Worm (Caenorhabditis elegans) whole organism, early embryonic: ENCODE measurements around the gene C27B7.7.

Experiments
- B0310.2 ChIP-seq: sonication (generic microtip); optimal IDR thresholded peaks from 2 replicates; lab custom pipeline; 2016; ENCODE audit warnings: mild to moderate bottlenecking, missing genetic modification characterization, missing compliant biosample characterization
- F13C5.2 ChIP-seq: sonication (generic microtip); optimal IDR thresholded peaks from 2 replicates; lab custom pipeline; 2017; ENCODE audit warnings: mild to moderate bottlenecking, missing genetic modification characterization, inconsistent platforms, missing compliant biosample characterization
- aly-1 ChIP-seq: sonication (generic microtip); optimal IDR thresholded peaks from 2 replicates; lab custom pipeline; 2016; ENCODE audit warnings: missing genetic modification characterization, missing compliant biosample characterization
- ama-1 ChIP-seq: fragments of 150-350 bp; optimal IDR thresholded peaks from 2 replicates; lab custom pipeline; 2014
- ceh-13 ChIP-seq: fragments of 200-800 bp; sonication (Bioruptor generic); optimal IDR thresholded peaks from 2 replicates; lab custom pipeline; 2018; ENCODE audit warnings: mild to moderate bottlenecking, missing genetic modification characterization, missing compliant biosample characterization
- ceh-36 ChIP-seq: sonication (generic microtip); optimal IDR thresholded peaks from 2 replicates; lab custom pipeline; 2016; ENCODE audit warnings: missing genetic modification characterization, inconsistent platforms, missing compliant biosample characterization
- ets-7 ChIP-seq: sonication (generic microtip); optimal IDR thresholded peaks from 2 replicates; lab custom pipeline; 2016; ENCODE audit warnings: missing genotype, missing genetic modification characterization, missing compliant biosample characterization
- flt-1 ChIP-seq: fragments of 200-800 bp; sonication (Bioruptor generic); IDR thresholded peaks from 2 replicates; pipeline ENCODE4 v1.3.6; 2022; ENCODE audit warnings: missing genetic modification characterization, missing compliant biosample characterization
- hmbx-1 ChIP-seq: sonication (generic microtip); optimal IDR thresholded peaks from 2 replicates; lab custom pipeline; 2016; ENCODE audit warnings: mild to moderate bottlenecking, missing genetic modification characterization, missing compliant biosample characterization
- hmg-4 ChIP-seq: fragments of 200-800 bp; sonication (Bioruptor generic); optimal IDR thresholded peaks from 2 replicates; lab custom pipeline; 2018; ENCODE audit warnings: mild to moderate bottlenecking, missing genetic modification characterization, missing compliant biosample characterization
- hnd-1 ChIP-seq: sonication (generic microtip); optimal IDR thresholded peaks from 2 replicates; lab custom pipeline; 2016; ENCODE audit warnings: missing genetic modification characterization, missing compliant biosample characterization
- pes-1 ChIP-seq: fragments of 200-800 bp; sonication (Bioruptor generic); IDR thresholded peaks from 2 replicates; pipeline ENCODE4 v1.3.6; 2022; ENCODE audit warnings: missing genetic modification reagents, missing genetic modification characterization, missing compliant biosample characterization
- scrt-1 ChIP-seq: fragments of 200-800 bp; sonication (Bioruptor generic); IDR thresholded peaks from 2 replicates; pipeline ENCODE4 v1.3.6; 2022; ENCODE audit warnings: missing genetic modification characterization, missing compliant biosample characterization
- sea-1 ChIP-seq: fragments of 200-800 bp; sonication (Bioruptor generic); conservative IDR thresholded peaks from 2 replicates; pipeline ENCODE4 v1.3.6; 2022; ENCODE audit warnings: missing genetic modification characterization, missing compliant biosample characterization
- tbx-11 ChIP-seq: fragments of 200-800 bp; sonication (Bioruptor generic); IDR thresholded peaks from 2 replicates; pipeline ENCODE4 v1.3.6; 2022; ENCODE audit warnings: missing genetic modification characterization, missing compliant biosample characterization
- tbx-37 ChIP-seq: fragments of 200-800 bp; sonication (Bioruptor generic); conservative IDR thresholded peaks from 2 replicates; pipeline ENCODE4 v1.3.6; 2022; ENCODE audit warnings: missing genetic modification reagents, missing genetic modification characterization, missing compliant biosample characterization
- tra-4 ChIP-seq: sonication (generic microtip); optimal IDR thresholded peaks from 2 replicates; lab custom pipeline; 2017; ENCODE audit warnings: missing genetic modification characterization, missing compliant biosample characterization

The C27B7.7 gene

DNA sequence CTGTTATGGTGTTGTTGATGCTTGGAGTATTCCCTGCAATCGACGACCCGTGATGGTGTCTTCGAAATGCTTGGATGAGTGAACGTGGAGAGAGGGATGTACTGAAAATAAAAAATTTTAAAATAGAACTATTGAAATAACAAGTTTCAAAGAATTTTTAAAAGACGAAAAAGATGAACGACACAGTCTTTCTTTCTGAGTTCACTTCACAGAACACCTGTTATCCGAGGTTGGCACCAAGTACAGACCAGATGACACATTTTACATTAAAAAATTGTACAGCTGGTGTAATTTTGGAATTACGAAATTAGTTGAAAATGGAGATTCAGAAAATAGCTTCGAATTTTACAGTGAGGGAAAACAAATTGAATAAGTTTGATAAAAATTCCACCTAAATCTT, 11.9 kb downstream of the C27B7.7 start, which contains the start of gene rap-1:
rap-1 (minus strand) TSS at position 101 of the 400 bp plus-strand sequence.
- TF ChIP-seq F13C5.2 (tag; lab: Kevin White, UChicago) = no peak
- no peak for TF ChIP-seq hmbx-1
- TF ChIP-seq flt-1 (GFP tag; lab: Robert Waterston, UW) = no peak
- no peak for TF ChIP-seq pes-1 (GFP tag; lab: Robert Waterston, UW)
- TF ChIP-seq scrt-1 = no peak

DNA sequence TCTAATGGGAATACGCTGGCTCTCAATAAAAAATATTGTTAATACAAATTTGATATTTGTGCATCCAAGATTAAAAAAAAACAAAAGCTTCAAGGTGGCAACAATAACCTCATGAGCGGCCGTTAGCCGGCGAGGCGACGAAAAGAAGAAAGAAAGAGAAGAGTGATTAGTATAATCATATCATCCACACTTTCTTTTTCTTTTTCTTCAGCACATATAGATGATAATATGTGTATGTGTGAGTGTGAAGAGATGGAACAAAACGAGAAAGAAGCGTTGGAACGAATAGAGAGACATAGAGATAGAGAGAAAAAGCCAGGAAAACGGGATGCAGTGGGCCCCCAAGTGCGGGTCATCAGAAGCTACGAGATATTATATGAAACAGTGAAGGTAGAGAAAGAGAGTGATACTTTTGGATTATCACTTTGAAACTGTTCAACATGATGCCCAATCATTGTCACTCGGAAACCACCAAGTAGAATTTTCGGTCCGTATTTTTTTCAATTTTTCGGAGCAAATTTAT, 13.5 kb downstream of the C27B7.7 start:
- no peak for TF ChIP-seq tbx-11

DNA sequence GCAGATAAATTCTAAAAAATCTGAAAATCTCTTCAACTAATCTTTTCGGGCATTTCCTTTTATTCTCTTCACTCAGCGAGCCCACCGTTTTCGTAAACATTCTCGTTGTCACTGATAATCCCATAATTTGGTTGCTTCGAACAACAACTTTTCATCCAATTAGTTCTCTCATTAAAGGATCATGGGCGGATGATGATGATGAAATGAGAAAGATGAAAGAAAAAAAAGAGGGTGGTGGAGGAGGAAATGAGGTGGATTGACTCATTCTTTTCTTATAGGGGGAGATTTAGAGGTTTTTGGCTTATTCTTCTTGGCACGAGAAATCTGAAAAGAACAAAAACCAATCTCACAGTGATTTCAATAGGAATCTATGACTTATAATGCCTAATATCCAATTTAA, 14.3 kb downstream of the C27B7.7 start:
- no peak for TF ChIP-seq hmg-4 (GFP tag; lab: Kevin White, UChicago)

DNA sequence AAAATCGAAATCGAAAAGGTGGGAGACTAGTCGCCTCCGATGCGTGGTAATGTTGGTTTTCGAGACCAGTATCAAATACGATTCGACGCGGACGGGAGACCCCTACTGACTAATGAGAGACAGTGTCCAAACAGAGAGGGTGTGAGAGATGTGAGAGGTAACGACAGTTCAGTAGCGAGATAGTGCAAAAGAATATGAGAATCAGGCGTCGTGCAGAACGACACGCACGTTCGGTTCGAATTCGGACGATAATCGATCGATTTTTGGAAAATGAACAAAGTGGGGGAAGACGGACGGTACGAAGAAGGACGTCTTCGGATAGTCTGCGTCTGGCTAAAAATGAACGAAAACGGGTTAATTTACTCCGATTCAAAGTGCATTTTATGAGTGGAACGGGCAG, 15.1 kb downstream of the C27B7.7 start, which contains the start of gene D1046.16:
D1046.16 (plus strand) TSS at position 195 of the 400 bp plus-strand sequence.
- TF ChIP-seq tra-4 (tag; lab: Kevin White, UChicago) = no peak
- no peak for TF ChIP-seq ceh-36
- no peak for TF ChIP-seq B0310.2 (tag; lab: Kevin White, UChicago)
- no peak for TF ChIP-seq scrt-1
- TF ChIP-seq tbx-37 (GFP tag; lab: Robert Waterston, UW) = no peak
- TF ChIP-seq F13C5.2 (tag; lab: Kevin White, UChicago) = no peak
- no peak for TF ChIP-seq sea-1 (GFP tag; lab: Robert Waterston, UW)
- TF ChIP-seq aly-1 (tag; lab: Kevin White, UChicago) = no peak
- TF ChIP-seq ets-7 (tag; lab: Kevin White, UChicago) = no peak
- no peak for TF ChIP-seq hmg-4 (GFP tag; lab: Kevin White, UChicago)
- no peak for TF ChIP-seq flt-1 (GFP tag; lab: Robert Waterston, UW)
- no peak for TF ChIP-seq hmbx-1
- no peak for TF ChIP-seq pes-1 (GFP tag; lab: Robert Waterston, UW)
- no peak for TF ChIP-seq ceh-13
- no peak for TF ChIP-seq hnd-1 (tag; lab: Kevin White, UChicago)
- no peak for TF ChIP-seq ama-1 (lab: Kevin White, UChicago)
- no peak for TF ChIP-seq tbx-11

DNA sequence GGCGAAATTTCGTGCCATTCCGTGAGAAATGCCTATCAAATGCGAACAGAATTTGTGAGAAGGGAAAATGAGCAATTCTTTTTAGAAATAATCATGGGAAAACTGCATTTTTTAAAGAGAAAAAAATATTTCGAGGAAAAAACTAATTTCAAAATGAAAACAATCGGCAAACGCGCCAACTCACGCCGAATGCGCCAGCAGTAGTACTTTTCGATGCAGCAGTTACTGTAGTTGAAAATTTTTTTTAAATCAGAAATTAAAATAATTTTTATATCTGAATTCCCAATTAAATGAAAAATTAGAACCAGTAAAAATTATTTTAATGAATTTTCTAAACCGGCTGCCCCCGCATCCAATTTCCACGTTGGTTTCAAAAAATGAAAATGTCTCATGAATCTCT, 16.5 kb downstream of the C27B7.7 start:
- no peak for TF ChIP-seq hmg-4 (GFP tag; lab: Kevin White, UChicago)
- no peak for TF ChIP-seq aly-1 (tag; lab: Kevin White, UChicago)
- no peak for TF ChIP-seq ceh-36
- TF ChIP-seq B0310.2 (tag; lab: Kevin White, UChicago) = no peak
- no peak for TF ChIP-seq hnd-1 (tag; lab: Kevin White, UChicago)
- TF ChIP-seq pes-1 (GFP tag; lab: Robert Waterston, UW) = no peak
- no peak for TF ChIP-seq tbx-37 (GFP tag; lab: Robert Waterston, UW)
- no peak for TF ChIP-seq ets-7 (tag; lab: Kevin White, UChicago)
- TF ChIP-seq flt-1 (GFP tag; lab: Robert Waterston, UW) = no peak
- no peak for TF ChIP-seq scrt-1
- TF ChIP-seq tbx-11 = no peak
- TF ChIP-seq ceh-13 = no peak
- TF ChIP-seq F13C5.2 (tag; lab: Kevin White, UChicago) = no peak

DNA sequence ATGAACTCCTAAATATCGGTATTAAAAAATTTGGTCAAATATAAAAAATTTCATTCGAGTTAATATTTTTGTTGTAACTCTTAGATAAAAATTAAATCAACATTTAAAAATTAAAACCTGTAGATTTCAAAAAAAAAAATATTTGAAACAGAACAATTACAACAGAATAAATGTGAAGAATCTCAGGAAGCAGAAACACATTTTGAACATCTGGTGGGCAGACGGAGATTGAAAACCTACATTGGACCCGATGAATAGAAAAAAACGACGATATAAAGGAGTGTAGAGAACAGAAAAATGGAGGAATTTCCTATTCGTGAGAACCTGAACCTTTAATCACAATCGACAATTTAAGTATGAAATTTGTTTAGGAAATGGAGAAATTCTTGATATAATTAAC, 17.3 kb downstream of the C27B7.7 start:
- TF ChIP-seq ets-7 (tag; lab: Kevin White, UChicago) (no peak), flt-1 (GFP tag; lab: Robert Waterston, UW) (no peak), ceh-36 (no peak), tbx-11 (no peak), tra-4 (tag; lab: Kevin White, UChicago) (no peak), sea-1 (GFP tag; lab: Robert Waterston, UW) (no peak), B0310.2 (tag; lab: Kevin White, UChicago) (no peak), hmbx-1 (no peak), aly-1 (tag; lab: Kevin White, UChicago) (no peak), ama-1 (lab: Kevin White, UChicago) (no peak), hmg-4 (GFP tag; lab: Kevin White, UChicago) (no peak), F13C5.2 (tag; lab: Kevin White, UChicago) (no peak), ceh-13 (no peak), hnd-1 (tag; lab: Kevin White, UChicago) (no peak), scrt-1 (no peak), pes-1 (GFP tag; lab: Robert Waterston, UW) (no peak)

DNA sequence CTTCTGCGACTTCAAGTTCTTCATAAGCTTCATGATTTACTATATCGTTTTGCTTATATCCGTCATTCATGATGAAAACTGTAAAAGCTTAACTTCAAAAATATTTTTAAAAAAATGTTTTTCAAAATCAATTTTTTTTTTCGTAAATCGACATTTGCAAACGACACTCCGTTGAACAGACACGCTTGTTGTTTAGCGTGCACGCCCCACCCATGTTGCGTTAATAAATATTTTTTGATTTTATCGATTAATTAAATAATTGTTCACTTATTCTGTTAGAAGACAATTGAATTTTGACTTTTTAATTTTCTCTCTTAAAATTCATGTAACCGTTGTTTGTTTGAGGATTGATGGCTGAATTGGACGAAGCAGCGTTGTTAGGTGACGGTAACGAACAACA, 19.1 kb downstream of the C27B7.7 start, which contains the start of the genes D1046.2 and cfim-2:
D1046.2 (minus strand) TSS at position 78 of the 400 bp plus-strand sequence.
cfim-2 (plus strand) TSS at position 335 of the 400 bp plus-strand sequence.
- no peak for TF ChIP-seq B0310.2 (tag; lab: Kevin White, UChicago)
- no peak for TF ChIP-seq ama-1 (lab: Kevin White, UChicago)
- TF ChIP-seq F13C5.2 (tag; lab: Kevin White, UChicago) = no peak
- TF ChIP-seq hmbx-1 = no peak
- TF ChIP-seq ceh-36 = no peak
- TF ChIP-seq hmg-4 (GFP tag; lab: Kevin White, UChicago) = no peak
- no peak for TF ChIP-seq tbx-11
- no peak for TF ChIP-seq sea-1 (GFP tag; lab: Robert Waterston, UW)
- no peak for TF ChIP-seq scrt-1
- no peak for TF ChIP-seq tbx-37 (GFP tag; lab: Robert Waterston, UW)
- no peak for TF ChIP-seq pes-1 (GFP tag; lab: Robert Waterston, UW)

DNA sequence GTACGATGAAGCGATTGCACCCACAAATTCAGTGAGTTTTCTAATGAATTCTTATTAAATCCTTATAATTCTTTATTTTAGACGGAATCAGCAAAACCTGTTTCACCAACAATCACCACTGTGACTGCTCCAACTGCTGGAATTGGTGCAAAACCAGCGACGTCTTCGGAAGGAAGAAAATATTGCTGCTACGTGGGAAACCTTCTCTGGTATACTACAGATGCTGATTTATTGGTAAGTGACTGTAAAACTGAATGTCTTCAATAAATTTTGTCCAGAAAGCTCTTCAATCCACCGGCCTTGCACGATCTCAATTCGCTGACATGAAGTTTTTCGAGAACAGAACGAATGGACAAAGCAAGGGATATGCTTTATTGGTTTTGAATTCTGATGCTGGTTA, 19.7 kb downstream of the C27B7.7 start:
- TF ChIP-seq ets-7 (tag; lab: Kevin White, UChicago) (no peak), scrt-1 (no peak), hmg-4 (GFP tag; lab: Kevin White, UChicago) (no peak), sea-1 (GFP tag; lab: Robert Waterston, UW) (no peak), ama-1 (lab: Kevin White, UChicago) (no peak), tbx-37 (GFP tag; lab: Robert Waterston, UW) (no peak), tbx-11 (no peak)
